Fruit fly (Drosophila melanogaster) whole organism, embryonic: ENCODE results near the gene CG7715.

Experiments
- Aef1 ChIP-seq: fragments of 200-800 bp; sonication (Bioruptor generic); IDR thresholded peaks from 3 replicates; pipeline ENCODE4 v1.3.6; 2022; ENCODE audit warnings: missing biosample characterization, missing genetic modification characterization
- CG17361 ChIP-seq: fragments of 200-800 bp; sonication (Bioruptor generic); IDR thresholded peaks from 3 replicates; pipeline ENCODE4 v1.3.6; 2022; ENCODE audit warnings: missing biosample characterization, missing genetic modification characterization
- CG9932 ChIP-seq: fragments of 200-800 bp; sonication (Bioruptor generic); IDR thresholded peaks from 2 replicates; pipeline ENCODE4 v1.3.6; 2022; ENCODE audit warnings: missing biosample characterization, missing genetic modification characterization
- Gug ChIP-seq: fragments of 200-800 bp; sonication (Bioruptor generic); IDR thresholded peaks from 4 replicates; pipeline ENCODE4 v1.3.6; 2022; ENCODE audit warnings: missing biosample characterization, missing genetic modification characterization
- NFAT ChIP-seq: fragments of 200-800 bp; sonication (Bioruptor generic); IDR thresholded peaks from 2 replicates; pipeline ENCODE4 v1.3.6; 2022; ENCODE audit warnings: missing biosample characterization, missing genetic modification characterization
- Scr ChIP-seq: fragments of 200-800 bp; sonication (Bioruptor generic); IDR thresholded peaks from 2 replicates; pipeline ENCODE4 v1.3.6; 2022; ENCODE audit warnings: missing biosample characterization, missing genetic modification characterization; ENCODE audit not compliant: partially characterized antibody
- ato ChIP-seq: fragments of 200-800 bp; sonication (Bioruptor generic); IDR thresholded peaks from 2 replicates; pipeline ENCODE4 v1.3.6; 2022; ENCODE audit warnings: missing biosample characterization, missing genetic modification characterization; ENCODE audit not compliant: partially characterized antibody
- cad ChIP-seq: fragments of >200 bp; optimal IDR thresholded peaks from 2 replicates; lab custom pipeline; 2017; ENCODE audit warnings: missing biosample characterization, missing genetic modification characterization
- jigr1 ChIP-seq: fragments of 200-800 bp; sonication (Bioruptor generic); IDR thresholded peaks from 3 replicates; pipeline ENCODE4 v1.3.6; 2022; ENCODE audit warnings: missing biosample characterization, missing genetic modification characterization
- lbe ChIP-seq: fragments of 200-800 bp; sonication (Bioruptor generic); optimal IDR thresholded peaks from 2 replicates; lab custom pipeline; 2016; ENCODE audit warnings: missing biosample characterization, mild to moderate bottlenecking, missing genetic modification characterization

DNA sequence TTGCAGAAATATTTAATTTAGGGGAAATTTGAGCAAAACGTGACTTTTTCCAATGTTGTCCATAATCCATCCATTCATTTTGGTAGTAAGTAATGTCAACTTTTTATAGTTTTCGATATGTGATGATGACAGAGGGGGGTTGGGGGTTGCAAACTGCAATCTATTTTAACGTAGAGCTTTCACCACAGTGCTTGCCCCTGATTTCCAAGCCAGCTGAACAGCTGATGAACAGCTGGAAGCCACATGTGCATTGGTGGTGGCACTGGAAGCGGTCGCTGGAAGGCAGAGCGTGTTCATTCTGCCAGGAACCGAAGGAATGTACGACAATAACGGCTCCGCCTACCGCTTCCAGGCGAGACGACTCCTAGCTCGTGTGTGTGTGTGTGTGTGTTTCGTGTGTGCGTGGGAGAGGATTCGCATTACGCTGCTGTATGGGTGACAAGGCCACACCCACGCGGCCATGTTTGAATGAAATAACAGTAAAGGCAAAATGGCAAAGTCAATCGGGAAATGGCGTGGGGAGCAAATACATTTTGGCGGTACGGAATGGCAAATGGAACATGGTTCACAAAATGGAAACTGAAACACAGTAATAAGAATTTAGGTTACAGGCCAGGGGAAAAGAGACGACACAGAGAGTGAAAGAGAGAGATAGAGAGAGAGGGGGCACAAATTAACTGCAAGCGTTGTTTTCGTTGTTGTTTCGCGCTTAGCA is 29.3 kb downstream of the CG7715 start:
- no peak for TF ChIP-seq lbe (GFP tag; lab: Kevin White, UChicago)
- no peak for TF ChIP-seq Scr
- TF ChIP-seq jigr1 = no peak
- no peak for TF ChIP-seq NFAT (GFP tag; lab: Robert Waterston, UW)
- TF ChIP-seq ato = no peak
- TF ChIP-seq Gug (GFP tag; lab: Robert Waterston, UW) = no peak
- TF ChIP-seq CG17361 (GFP tag; lab: Robert Waterston, UW) = no peak
- TF ChIP-seq cad (GFP tag; lab: Kevin White, UChicago) = no peak
- no peak for TF ChIP-seq CG9932 (GFP tag; lab: Robert Waterston, UW)
- no peak for TF ChIP-seq Aef1 (GFP tag; lab: Robert Waterston, UW)
